Worm (Caenorhabditis elegans) whole organism, L1 larva: Measurements from ENCODE around the gene nlp-25.

Experiments used
- ceh-82 ChIP-seq, 3 experiments: fragments of 150-350 bp in 1 of 3; sonication (generic microtip) in 2 of 3; optimal IDR thresholded peaks; 2 replicates each; lab custom pipeline; 2014 to 2017; ENCODE audit warnings: missing biosample characterization in 3 of 3, missing genetic modification characterization in 3 of 3
- ets-5 ChIP-seq: fragments of 200-800 bp; sonication (Bioruptor generic); IDR thresholded peaks from 2 replicates; pipeline ENCODE4 v1.3.6; 2022; ENCODE audit warnings: missing genetic modification characterization, missing compliant biosample characterization
- nhr-76 ChIP-seq: sonication (generic microtip); optimal IDR thresholded peaks from 2 replicates; lab custom pipeline; 2017; ENCODE audit warnings: missing biosample characterization, missing genetic modification characterization
- sox-4 ChIP-seq: sonication (generic microtip); optimal IDR thresholded peaks from 2 replicates; lab custom pipeline; 2016; ENCODE audit warnings: missing genetic modification characterization, missing compliant biosample characterization
- zag-1 ChIP-seq: fragments of 150-350 bp; optimal IDR thresholded peaks from 2 replicates; lab custom pipeline; 2014; ENCODE audit warnings: missing biosample characterization, missing genetic modification characterization
- ztf-11 ChIP-seq, 2 experiments: sonication (generic microtip); optimal IDR thresholded peaks; 2 replicates each; lab custom pipeline; 2016 to 2017; ENCODE audit warnings: missing genetic modification characterization in 2 of 2, missing biosample characterization in 1 of 2, missing compliant biosample characterization in 1 of 2
- ztf-4 ChIP-seq: fragments of 150-350 bp; optimal IDR thresholded peaks from 2 replicates; lab custom pipeline; 2014; ENCODE audit warnings: missing biosample characterization, missing genetic modification characterization

DNA sequence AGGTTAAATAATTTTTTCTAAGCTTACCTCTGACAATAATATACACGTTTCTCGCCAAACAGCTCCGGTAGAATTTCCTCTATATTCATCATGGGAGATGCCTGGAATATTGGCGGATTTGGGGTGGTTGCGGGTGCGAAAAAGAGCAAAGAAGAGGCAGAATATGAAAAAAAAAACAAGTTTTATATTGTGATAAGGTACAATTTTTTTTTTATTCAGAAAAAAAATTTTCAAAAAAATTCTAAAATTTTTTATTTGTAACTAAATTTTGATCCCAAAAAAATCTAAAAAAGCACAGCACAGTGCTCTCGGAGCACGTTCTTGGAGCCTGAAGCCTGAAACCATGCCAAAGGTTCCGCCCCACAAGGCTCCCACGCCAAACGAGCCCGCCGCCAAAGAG, 49.2 kb downstream of the nlp-25 start, which contains the start of gene dmd-3:
- TF ChIP-seq zag-1, result no peak
- no peak for TF ChIP-seq nhr-76 (tag; lab: Kevin White, UChicago)
- no peak for TF ChIP-seq ets-5
- TF ChIP-seq ztf-11 (tag; optimal IDR thresholded peaks at IDR 0.05; lab: Kevin White, UChicago), result no peak
- TF ChIP-seq ztf-4 (tag; lab: Kevin White, UChicago), result no peak
- no peak for TF ChIP-seq sox-4 (tag; lab: Kevin White, UChicago)
- TF ChIP-seq ceh-82 (tag; optimal IDR thresholded peaks at IDR 0.05; lab: Kevin White, UChicago), result no peak
